Worm (Caenorhabditis elegans) whole organism, L3 larva: ENCODE results near the gene Y58A7A.4.

Experiments
- fkh-10 ChIP-seq: sonication (generic microtip); optimal IDR thresholded peaks from 2 replicates; lab custom pipeline; 2017; ENCODE audit warnings: missing biosample characterization, missing genetic modification reagents, missing genetic modification characterization
- hmg-11 ChIP-seq: sonication (generic microtip); optimal IDR thresholded peaks from 2 replicates; lab custom pipeline; 2016; ENCODE audit warnings: missing genetic modification characterization, missing compliant biosample characterization
- jun-1 ChIP-seq: fragments of 150-350 bp; optimal IDR thresholded peaks from 2 replicates; lab custom pipeline; 2014; ENCODE audit warnings: missing biosample characterization, missing genetic modification reagents, missing genetic modification characterization
- lin-39 ChIP-seq: fragments of 150-350 bp; optimal IDR thresholded peaks from 2 replicates; lab custom pipeline; 2018; ENCODE audit warnings: missing biosample characterization, missing genetic modification reagents, missing genetic modification characterization
- mdl-1 ChIP-seq: fragments of 150-350 bp; optimal IDR thresholded peaks from 2 replicates; lab custom pipeline; 2014; ENCODE audit warnings: missing biosample characterization, missing genetic modification characterization
- nhr-28 ChIP-seq: fragments of 150-350 bp; optimal IDR thresholded peaks from 2 replicates; lab custom pipeline; 2014; ENCODE audit warnings: missing biosample characterization, missing genetic modification characterization
- nhr-76 ChIP-seq: fragments of 150-350 bp; sonication (generic microtip); optimal IDR thresholded peaks from 5 replicates; lab custom pipeline; 2014; ENCODE audit warnings: missing biosample characterization, missing genetic modification characterization
- snpc-4 ChIP-seq: fragments of 150-350 bp; optimal IDR thresholded peaks from 2 replicates; lab custom pipeline; 2014; ENCODE audit warnings: missing biosample characterization, missing genetic modification characterization
- tbx-2 ChIP-seq: sonication (generic microtip); optimal IDR thresholded peaks from 2 replicates; lab custom pipeline; 2016; ENCODE audit warnings: mild to moderate bottlenecking, missing genetic modification characterization, missing compliant biosample characterization

DNA sequence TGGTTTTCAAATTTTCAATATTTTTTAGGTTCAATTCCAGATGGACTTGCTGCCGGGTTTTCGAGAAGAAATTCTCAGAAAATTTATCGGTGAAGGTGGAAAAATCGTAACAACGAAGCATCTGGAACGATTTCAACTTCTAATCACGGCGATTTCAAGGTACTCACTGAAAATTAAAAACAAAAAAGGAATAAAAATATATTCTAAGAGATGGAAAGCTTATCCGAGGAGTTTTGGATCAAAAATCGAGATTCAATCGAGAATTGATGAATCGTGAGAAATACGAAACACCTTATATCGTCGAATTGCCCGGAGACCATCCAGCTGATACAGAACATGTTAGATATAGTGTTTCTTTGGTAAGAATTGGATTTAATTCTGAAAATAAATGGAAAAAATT lies 32.6 kb downstream of the Y58A7A.4 start, which contains the start of gene K11D12.12:
- no peak for TF ChIP-seq lin-39 (tag; lab: Kevin White, UChicago)
- TF ChIP-seq fkh-10 (GFP tag; lab: Kevin White, UChicago): no peak
- no peak for TF ChIP-seq nhr-76 (tag; lab: Kevin White, UChicago)
- no peak for TF ChIP-seq snpc-4 (tag; lab: Kevin White, UChicago)
- no peak for TF ChIP-seq mdl-1
- no peak for TF ChIP-seq jun-1 (tag; lab: Kevin White, UChicago)
- TF ChIP-seq tbx-2: no peak
- TF ChIP-seq nhr-28 (tag; lab: Kevin White, UChicago): no peak
- TF ChIP-seq hmg-11: no peak
